Fruit fly (Drosophila melanogaster): ENCODE measurements around the gene SsRbeta.

DNA sequence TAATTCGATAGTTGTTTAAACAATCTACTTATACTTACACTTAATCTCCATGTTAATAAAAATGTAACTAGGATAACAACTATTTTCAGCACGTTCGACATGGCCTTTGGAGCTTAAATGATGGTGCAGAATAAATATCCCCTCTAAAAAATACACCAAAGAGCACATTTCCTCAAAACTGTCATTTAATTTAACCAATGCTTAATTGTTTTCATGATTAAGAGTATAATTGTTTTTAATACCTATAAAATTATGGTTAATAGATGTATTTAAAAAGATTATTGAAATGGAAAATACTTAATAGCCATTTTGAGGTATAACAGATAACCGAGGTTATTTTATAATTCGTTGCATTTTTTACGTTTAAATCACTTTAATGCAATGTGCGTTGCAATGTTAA, 41.9 kb downstream of the SsRbeta start, which contains the start of gene CG33795:
- no peak for TF ChIP-seq CG8478 (optimal IDR thresholded peaks at IDR 0.05)
- TF ChIP-seq CTCF (optimal IDR thresholded peaks at IDR 0.05), result no peak

All from S2 (cell line).